Worm (Caenorhabditis elegans) whole organism, L1 larva: Measurements from ENCODE around the gene pcp-3.
A peak's percentile ranks its signal among the peaks of the same experiment; 100 is the strongest.

Experiments
- C34B4.2 ChIP-seq: sonication (generic microtip); optimal IDR thresholded peaks from 2 replicates; lab custom pipeline; 2017; ENCODE audit warnings: mild to moderate bottlenecking, missing genetic modification characterization, missing compliant biosample characterization
- F16B12.6 ChIP-seq: fragments of 150-350 bp; optimal IDR thresholded peaks from 2 replicates; lab custom pipeline; 2014; ENCODE audit warnings: missing biosample characterization, missing genetic modification characterization
- aha-1 ChIP-seq: fragments of 150-350 bp; optimal IDR thresholded peaks from 2 replicates; lab custom pipeline; 2014; ENCODE audit warnings: missing biosample characterization, missing genetic modification characterization
- alr-1 ChIP-seq: fragments of 200-800 bp; sonication (Bioruptor generic); optimal IDR thresholded peaks from 2 replicates; lab custom pipeline; 2018; ENCODE audit warnings: borderline replicate concordance, mild to moderate bottlenecking, missing genetic modification characterization, missing compliant biosample characterization
- aly-2 ChIP-seq: fragments of 150-350 bp; optimal IDR thresholded peaks from 2 replicates; lab custom pipeline; 2014; ENCODE audit warnings: missing biosample characterization, missing genetic modification characterization
- ama-1 ChIP-seq: fragments of 150-350 bp; optimal IDR thresholded peaks from 2 replicates; lab custom pipeline; 2014
- ceh-8 ChIP-seq: fragments of 200-800 bp; sonication (Bioruptor generic); optimal IDR thresholded peaks from 2 replicates; lab custom pipeline; 2018; ENCODE audit warnings: mild to moderate bottlenecking, missing genetic modification characterization, moderate library complexity, missing compliant biosample characterization
- ceh-82 ChIP-seq, 3 experiments: fragments of 150-350 bp in 1 of 3; sonication (generic microtip) in 2 of 3; optimal IDR thresholded peaks; 2 replicates each; lab custom pipeline; 2014 to 2017; ENCODE audit warnings: missing biosample characterization in 3 of 3, missing genetic modification characterization in 3 of 3
- ceh-90 ChIP-seq: sonication (generic microtip); optimal IDR thresholded peaks from 2 replicates; lab custom pipeline; 2016; ENCODE audit warnings: missing genetic modification characterization, missing compliant biosample characterization
- ces-1 ChIP-seq: fragments of 150-350 bp; optimal IDR thresholded peaks from 2 replicates; lab custom pipeline; 2014; ENCODE audit warnings: missing biosample characterization, missing genetic modification reagents, missing genetic modification characterization
- dpl-1 ChIP-seq, 3 experiments: fragments of 150-350 bp in 2 of 3; sonication (generic microtip) in 1 of 3; optimal IDR thresholded peaks; 2 replicates each; lab custom pipeline; 2014 to 2017; ENCODE audit warnings: missing biosample characterization in 3 of 3, missing genetic modification characterization in 3 of 3, missing genetic modification reagents in 3 of 3
- elt-2 ChIP-seq: sonication (generic microtip); optimal IDR thresholded peaks from 2 replicates; lab custom pipeline; 2016; ENCODE audit warnings: missing genetic modification characterization, mild to moderate bottlenecking, inconsistent platforms, missing compliant biosample characterization, missing genetic modification reagents
- elt-3 ChIP-seq, 6 experiments: fragments of 150-350 bp in 1 of 6; sonication (generic microtip); optimal IDR thresholded peaks; 2 replicates each; lab custom pipeline; 2017 to 2018; ENCODE audit warnings: missing biosample characterization in 6 of 6, missing genetic modification characterization in 6 of 6, inconsistent platforms in 1 of 6
- ets-5 ChIP-seq: fragments of 200-800 bp; sonication (Bioruptor generic); IDR thresholded peaks from 2 replicates; pipeline ENCODE4 v1.3.6; 2022; ENCODE audit warnings: missing genetic modification characterization, missing compliant biosample characterization
- fkh-10 ChIP-seq: sonication (generic microtip); optimal IDR thresholded peaks from 2 replicates; lab custom pipeline; 2017; ENCODE audit warnings: missing biosample characterization, missing genetic modification reagents, missing genetic modification characterization
- fkh-8 ChIP-seq: sonication (generic microtip); optimal IDR thresholded peaks from 2 replicates; lab custom pipeline; 2016; ENCODE audit warnings: mild to moderate bottlenecking, missing genetic modification characterization, missing compliant biosample characterization
- grh-1 ChIP-seq: fragments of 200-800 bp; sonication (Bioruptor generic); IDR thresholded peaks from 2 replicates; pipeline ENCODE4 v1.3.6; 2022; ENCODE audit warnings: missing genetic modification reagents, missing genetic modification characterization, missing compliant biosample characterization
- hlh-17 ChIP-seq: fragments of 200-800 bp; sonication (Bioruptor generic); optimal IDR thresholded peaks from 2 replicates; lab custom pipeline; 2018; ENCODE audit warnings: missing genetic modification characterization, mild to moderate bottlenecking, missing compliant biosample characterization, moderate library complexity, borderline replicate concordance
- jun-1 ChIP-seq: fragments of 150-350 bp; optimal IDR thresholded peaks from 2 replicates; lab custom pipeline; 2014; ENCODE audit warnings: missing biosample characterization, missing genetic modification reagents, missing genetic modification characterization
- lin-13 ChIP-seq: fragments of 150-350 bp; optimal IDR thresholded peaks from 2 replicates; lab custom pipeline; 2014; ENCODE audit warnings: missing biosample characterization, missing genetic modification reagents, missing genetic modification characterization
- lin-15B ChIP-seq: fragments of 150-350 bp; sonication (generic microtip); optimal IDR thresholded peaks from 3 replicates; lab custom pipeline; 2014; ENCODE audit warnings: missing biosample characterization, missing genetic modification characterization
- lin-39 ChIP-seq: fragments of 150-350 bp; optimal IDR thresholded peaks from 2 replicates; lab custom pipeline; 2014; ENCODE audit warnings: missing biosample characterization, missing genetic modification reagents, missing genetic modification characterization
- mab-9 ChIP-seq: fragments of 200-800 bp; sonication (Bioruptor generic); IDR thresholded peaks from 2 replicates; pipeline ENCODE4 v1.3.6; 2022; ENCODE audit warnings: missing genetic modification reagents, missing genetic modification characterization, missing compliant biosample characterization
- mdl-1 ChIP-seq, 2 experiments: fragments of 150-350 bp; optimal IDR thresholded peaks; 2 replicates each; lab custom pipeline; 2014 to 2017; ENCODE audit warnings: missing biosample characterization in 2 of 2, missing genetic modification characterization in 2 of 2, inconsistent platforms in 1 of 2
- mef-2 ChIP-seq: fragments of 150-350 bp; optimal IDR thresholded peaks from 2 replicates; lab custom pipeline; 2014; ENCODE audit warnings: missing biosample characterization, missing genetic modification characterization
- nhr-11 ChIP-seq: fragments of 150-350 bp; optimal IDR thresholded peaks from 2 replicates; lab custom pipeline; 2014; ENCODE audit warnings: missing biosample characterization, missing genetic modification characterization
- nhr-12 ChIP-seq: sonication (generic microtip); optimal IDR thresholded peaks from 2 replicates; lab custom pipeline; 2017; ENCODE audit warnings: missing biosample characterization, missing genetic modification characterization
- nhr-20 ChIP-seq: sonication (generic microtip); optimal IDR thresholded peaks from 2 replicates; lab custom pipeline; 2016; ENCODE audit warnings: mild to moderate bottlenecking, missing genetic modification characterization, missing compliant biosample characterization
- nhr-237 ChIP-seq: fragments of 150-350 bp; optimal IDR thresholded peaks from 2 replicates; lab custom pipeline; 2014; ENCODE audit warnings: missing biosample characterization, missing genetic modification characterization
- nhr-28 ChIP-seq: fragments of 150-350 bp; optimal IDR thresholded peaks from 2 replicates; lab custom pipeline; 2014; ENCODE audit warnings: missing biosample characterization, missing genetic modification characterization
- nhr-71 ChIP-seq: sonication (generic microtip); optimal IDR thresholded peaks from 2 replicates; lab custom pipeline; 2016; ENCODE audit warnings: mild to moderate bottlenecking, missing genetic modification characterization, moderate library complexity, missing compliant biosample characterization
- nhr-76 ChIP-seq: sonication (generic microtip); optimal IDR thresholded peaks from 2 replicates; lab custom pipeline; 2017; ENCODE audit warnings: missing biosample characterization, missing genetic modification characterization
- nhr-84 ChIP-seq: sonication (generic microtip); optimal IDR thresholded peaks from 2 replicates; lab custom pipeline; 2017; ENCODE audit warnings: missing biosample characterization, missing genetic modification characterization
- nhr-85 ChIP-seq: sonication (generic microtip); peaks from one replicate; lab custom pipeline; 2016; ENCODE audit warnings: missing genetic modification characterization, inconsistent platforms, missing compliant biosample characterization
- nhr-90 ChIP-seq: sonication (generic microtip); optimal IDR thresholded peaks from 2 replicates; lab custom pipeline; 2016; ENCODE audit warnings: mild to moderate bottlenecking, missing genetic modification characterization, missing compliant biosample characterization; ENCODE audit not compliant: poor library complexity
- pag-3 ChIP-seq: sonication (generic microtip); optimal IDR thresholded peaks from 2 replicates; lab custom pipeline; 2017; ENCODE audit warnings: missing genetic modification characterization, mild to moderate bottlenecking, missing compliant biosample characterization, antibody characterized with exemption, borderline replicate concordance; ENCODE audit not compliant: insufficient read depth
- pax-3 ChIP-seq: fragments of 200-800 bp; sonication (Bioruptor generic); optimal IDR thresholded peaks from 2 replicates; lab custom pipeline; 2018; ENCODE audit warnings: mild to moderate bottlenecking, missing genetic modification characterization, moderate library complexity, missing compliant biosample characterization
- pqm-1 ChIP-seq: sonication (generic microtip); optimal IDR thresholded peaks from 3 replicates; lab custom pipeline; 2017; ENCODE audit warnings: missing biosample characterization, missing genetic modification characterization
- rnt-1 ChIP-seq: sonication (generic microtip); optimal IDR thresholded peaks from 2 replicates; lab custom pipeline; 2016; ENCODE audit warnings: mild to moderate bottlenecking, missing genetic modification characterization, moderate library complexity, missing compliant biosample characterization
- snu-23 ChIP-seq: sonication (generic microtip); optimal IDR thresholded peaks from 2 replicates; lab custom pipeline; 2016; ENCODE audit warnings: missing genetic modification characterization, missing compliant biosample characterization
- sptf-1 ChIP-seq: fragments of 150-350 bp; optimal IDR thresholded peaks from 2 replicates; lab custom pipeline; 2014; ENCODE audit warnings: missing biosample characterization, missing genetic modification characterization
- sup-37 ChIP-seq: fragments of 200-800 bp; sonication (Bioruptor generic); optimal IDR thresholded peaks from 2 replicates; lab custom pipeline; 2018; ENCODE audit warnings: mild to moderate bottlenecking, missing genetic modification characterization, missing compliant biosample characterization
- swsn-7 ChIP-seq: sonication (generic microtip); optimal IDR thresholded peaks from 2 replicates; lab custom pipeline; 2016; ENCODE audit warnings: missing genetic modification characterization, missing compliant biosample characterization
- unc-130 ChIP-seq: fragments of 150-350 bp; optimal IDR thresholded peaks from 2 replicates; lab custom pipeline; 2017; ENCODE audit warnings: missing biosample characterization, missing genetic modification characterization, inconsistent platforms
- unc-62 ChIP-seq: fragments of 150-350 bp; optimal IDR thresholded peaks from 2 replicates; lab custom pipeline; 2014; ENCODE audit warnings: missing biosample characterization, missing genetic modification reagents, missing genetic modification characterization
- unc-98 ChIP-seq: fragments of 200-800 bp; sonication (Bioruptor generic); IDR thresholded peaks from 2 replicates; pipeline ENCODE4 v1.3.6; 2022; ENCODE audit warnings: missing genetic modification characterization, missing compliant biosample characterization
- xbp-1 ChIP-seq: sonication (generic microtip); optimal IDR thresholded peaks from 2 replicates; lab custom pipeline; 2016; ENCODE audit warnings: missing genetic modification characterization, missing compliant biosample characterization
- ztf-11 ChIP-seq, 2 experiments: sonication (generic microtip); optimal IDR thresholded peaks; 2 replicates each; lab custom pipeline; 2016 to 2017; ENCODE audit warnings: missing genetic modification characterization in 2 of 2, missing biosample characterization in 1 of 2, missing compliant biosample characterization in 1 of 2

The pcp-3 gene

ce11 chrIV:9150175-9150574 is 8.6 kb downstream of the pcp-3 start, which contains the start of gene F23B2.7:
Gene F23B2.7, plus strand, starts transcription at chrIV:9150475.
- TF ChIP-seq nhr-90 (tag; lab: Kevin White, UChicago) (no peak), ceh-90 (no peak), hlh-17 (GFP tag; lab: Kevin White, UChicago) (no peak), unc-62 (GFP tag; lab: Kevin White, UChicago) (no peak), mab-9 (GFP tag; lab: Robert Waterston, UW) (no peak), snu-23 (GFP tag; lab: Kevin White, UChicago) (no peak), pax-3 (no peak), lin-39 (tag; lab: Kevin White, UChicago) (no peak), pqm-1 (tag; lab: Kevin White, UChicago) (no peak)

ce11 chrIV:9146819-9147518 is 11.8 kb downstream of the pcp-3 start, which contains the start of the genes rpb-12 and aly-2:
Gene rpb-12, minus strand, starts transcription at chrIV:9146869.
Gene aly-2, plus strand, starts transcription at chrIV:9147468.
- TF ChIP-seq sup-37 (GFP tag; lab: Kevin White, UChicago) (no peak), lin-39 (tag; lab: Kevin White, UChicago) (no peak), grh-1 (GFP tag; lab: Robert Waterston, UW) (no peak), xbp-1 (tag; lab: Kevin White, UChicago) (peak; percentile 51), nhr-20 (tag; lab: Kevin White, UChicago) (peak; percentile 57), pag-3 (no peak), fkh-8 (tag; lab: Kevin White, UChicago) (peak; percentile 55), elt-3 (tag; optimal IDR thresholded peaks at IDR 0.05; lab: Kevin White, UChicago) (no peak), ets-5 (GFP tag; lab: Robert Waterston, UW) (no peak), ztf-11 (tag; optimal IDR thresholded peaks at IDR 0.05; lab: Kevin White, UChicago) (no peak), mef-2 (tag; lab: Kevin White, UChicago) (no peak), nhr-11 (tag; lab: Kevin White, UChicago) (no peak), lin-15B (tag; lab: Kevin White, UChicago) (peak; percentile 75), sptf-1 (tag; lab: Kevin White, UChicago) (no peak), unc-130 (tag; lab: Kevin White, UChicago) (peak; percentile 13), rnt-1 (tag; lab: Kevin White, UChicago) (peak; percentile 78), nhr-76 (tag; lab: Kevin White, UChicago) (no peak), pqm-1 (tag; lab: Kevin White, UChicago) (no peak), ceh-82 (tag; optimal IDR thresholded peaks at IDR 0.05; lab: Kevin White, UChicago) (peak in 2 of 3 experiments; percentile 17 to 71), ces-1 (no peak), C34B4.2 (tag; lab: Kevin White, UChicago) (no peak), mdl-1 (tag; optimal IDR thresholded peaks at IDR 0.05; lab: Kevin White, UChicago) (peak in 1 of 2 experiments; percentile 28), ceh-90 (no peak), aly-2 (tag; lab: Kevin White, UChicago) (peak; percentile 59), nhr-12 (tag; lab: Kevin White, UChicago) (no peak), snu-23 (GFP tag; lab: Kevin White, UChicago) (peak; percentile 74), F16B12.6 (tag; lab: Kevin White, UChicago) (peak; percentile 39), nhr-90 (tag; lab: Kevin White, UChicago) (peak; percentile 23), mab-9 (GFP tag; lab: Robert Waterston, UW) (no peak), lin-13 (peak; percentile 30), ama-1 (no peak), fkh-10 (no peak), aha-1 (tag; lab: Kevin White, UChicago) (no peak), alr-1 (tag; lab: Kevin White, UChicago) (no peak), elt-2 (no peak), swsn-7 (tag; lab: Kevin White, UChicago) (peak; percentile 56), ceh-8 (GFP tag; lab: Kevin White, UChicago) (no peak), nhr-71 (tag; lab: Kevin White, UChicago) (peak; percentile 76), jun-1 (tag; lab: Kevin White, UChicago) (peak; percentile 57), nhr-28 (tag; lab: Kevin White, UChicago) (no peak), hlh-17 (GFP tag; lab: Kevin White, UChicago) (no peak), nhr-85 (tag; lab: Kevin White, UChicago) (peak; percentile 57), unc-98 (GFP tag; lab: Robert Waterston, UW) (no peak), nhr-84 (no peak), nhr-237 (tag; lab: Kevin White, UChicago) (no peak), dpl-1 (GFP tag; optimal IDR thresholded peaks at IDR 0.05; lab: Kevin White, UChicago) (peak; percentile 74 to 88 (median 79))
